Fruit fly (Drosophila melanogaster): ENCODE data around the gene up.

Gene up

DNA sequence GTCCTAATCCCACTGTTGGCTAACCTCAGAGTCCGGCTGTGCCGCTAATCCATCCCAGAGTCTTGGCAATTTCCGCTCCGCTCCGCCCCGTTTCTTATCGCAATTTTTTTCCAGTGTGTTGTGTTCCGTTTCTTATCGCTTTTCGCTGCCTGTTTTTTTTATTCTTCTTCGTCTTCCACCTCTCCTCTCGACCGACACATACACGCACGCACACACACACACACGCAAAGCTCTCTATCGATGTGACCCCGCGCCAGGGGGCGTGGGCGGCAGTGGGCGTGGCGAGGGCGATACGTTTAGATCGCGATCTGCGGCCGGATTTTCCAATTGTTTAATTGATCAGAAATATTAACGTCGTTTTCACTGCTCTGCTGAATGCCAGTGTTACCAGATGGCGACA lies 13.6 kb upstream of the up start (continued):
- TF ChIP-seq Adf1 (GFP tag; IDR thresholded peaks at IDR 0.05) (peak; percentile 37; the same call in 1 of the 2 replicates), CG11456 (GFP tag; IDR thresholded peaks at IDR 0.05) (no peak), chif (GFP tag; optimal IDR thresholded peaks at IDR 0.05) (no peak), CG6813 (GFP tag; optimal IDR thresholded peaks at IDR 0.05) (no peak), YL-1 (GFP tag; optimal IDR thresholded peaks at IDR 0.05) (peak; percentile 33), CG17385 (GFP tag; optimal IDR thresholded peaks at IDR 0.05) (peak; percentile 90), crol (GFP tag; IDR thresholded peaks at IDR 0.05) (peak; percentile 94), MESR4 (GFP tag; optimal IDR thresholded peaks at IDR 0.05) (peak; percentile 97), CG34422 (GFP tag; IDR thresholded peaks at IDR 0.05) (peak; percentile 29; the same call in 1 of the 3 replicates), Xbp1 (GFP tag; optimal IDR thresholded peaks at IDR 0.05) (no peak), dati (GFP tag; IDR thresholded peaks at IDR 0.05) (no peak), sens (GFP tag) (peak; percentile 15), odd (GFP tag; optimal IDR thresholded peaks at IDR 0.05) (no peak), cato (GFP tag; optimal IDR thresholded peaks at IDR 0.05; ENCODE audit: borderline replicate concordance) (no peak), stc (GFP tag; IDR thresholded peaks at IDR 0.05) (no peak), tgo (GFP tag; IDR thresholded peaks at IDR 0.05) (no peak), CG8388 (GFP tag; optimal IDR thresholded peaks at IDR 0.05) (no peak), CG7556 (GFP tag; optimal IDR thresholded peaks at IDR 0.05) (no peak), sqz (GFP tag; optimal IDR thresholded peaks at IDR 0.05) (peak; percentile 85), pfk (GFP tag; optimal IDR thresholded peaks at IDR 0.05) (peak; percentile 67), cwo (GFP tag; optimal IDR thresholded peaks at IDR 0.05) (no peak), jumu (GFP tag; optimal IDR thresholded peaks at IDR 0.05) (no peak), CG11560 (tag; IDR thresholded peaks at IDR 0.05) (no peak), sr (GFP tag; IDR thresholded peaks at IDR 0.05) (0 out of 3 replicates have a peak, but pooled peaks have one; percentile 13), tup (GFP tag; optimal IDR thresholded peaks at IDR 0.05) (no peak), Nf-YC (tag; optimal IDR thresholded peaks at IDR 0.05) (no peak), tio (GFP tag; optimal IDR thresholded peaks at IDR 0.05) (no peak), dimm (GFP tag; IDR thresholded peaks at IDR 0.05) (no peak), Chrac-16 (GFP tag; optimal IDR thresholded peaks at IDR 0.05) (no peak), bigmax (GFP tag; optimal IDR thresholded peaks at IDR 0.05) (no peak), CG3065 (GFP tag; optimal IDR thresholded peaks at IDR 0.05) (peak; percentile 71), CG1602 (GFP tag; optimal IDR thresholded peaks at IDR 0.05) (no peak), Mes4 (GFP tag; optimal IDR thresholded peaks at IDR 0.05) (no peak), MBD-R2 (GFP tag; IDR thresholded peaks at IDR 0.05) (peak; percentile 38; the same call in 1 of the 2 replicates), cg (GFP tag; optimal IDR thresholded peaks at IDR 0.05) (peak; percentile 81), NC2α (GFP tag; optimal IDR thresholded peaks at IDR 0.05) (no peak), Atf6 (GFP tag; IDR thresholded peaks at IDR 0.05) (0 out of 2 replicates have a peak, but pooled peaks have one; percentile 39), rib (GFP tag; IDR thresholded peaks at IDR 0.05) (0 out of 2 replicates have a peak, but pooled peaks have one; percentile 22), fd64A (GFP tag; optimal IDR thresholded peaks at IDR 0.05) (no peak), vvl (GFP tag; IDR thresholded peaks at IDR 0.05) (no peak), CG1024 (GFP tag; IDR thresholded peaks at IDR 0.05) (no peak), schlank (tag; optimal IDR thresholded peaks at IDR 0.05) (no peak), CG7357 (GFP tag; IDR thresholded peaks at IDR 0.05) (no peak), Atf3 (GFP tag; optimal IDR thresholded peaks at IDR 0.05) (no peak), CG18011 (GFP tag; optimal IDR thresholded peaks at IDR 0.05) (no peak), Elba2 (GFP tag; optimal IDR thresholded peaks at IDR 0.05) (no peak), CG13624 (GFP tag; optimal IDR thresholded peaks at IDR 0.05) (no peak)
